Worm (Caenorhabditis elegans) whole organism, late embryonic: ENCODE data around the gene anmt-1.

Source experiments
- F13H6.1 ChIP-seq: sonication (generic microtip); optimal IDR thresholded peaks from 2 replicates; lab custom pipeline; 2016; ENCODE audit warnings: missing genetic modification characterization, missing compliant biosample characterization
- K02D7.2 ChIP-seq: sonication (generic microtip); optimal IDR thresholded peaks from 2 replicates; lab custom pipeline; 2017; ENCODE audit warnings: mild to moderate bottlenecking, missing genetic modification characterization, missing compliant biosample characterization
- T23F11.4 ChIP-seq: fragments of 200-800 bp; sonication (Bioruptor generic); optimal IDR thresholded peaks from 2 replicates; lab custom pipeline; 2018; ENCODE audit warnings: mild to moderate bottlenecking, missing genetic modification characterization, missing compliant biosample characterization
- ceh-2 ChIP-seq: sonication (generic microtip); optimal IDR thresholded peaks from 2 replicates; lab custom pipeline; 2016; ENCODE audit warnings: missing genotype, missing genetic modification characterization, missing compliant biosample characterization
- ceh-48 ChIP-seq: sonication (generic microtip); optimal IDR thresholded peaks from 2 replicates; lab custom pipeline; 2016; ENCODE audit warnings: missing genetic modification characterization, inconsistent platforms, missing compliant biosample characterization
- ceh-6 ChIP-seq: fragments of 200-800 bp; sonication (Bioruptor generic); optimal IDR thresholded peaks from 2 replicates; lab custom pipeline; 2018; ENCODE audit warnings: mild to moderate bottlenecking, missing genetic modification characterization, missing compliant biosample characterization
- ceh-9 ChIP-seq: sonication (generic microtip); optimal IDR thresholded peaks from 2 replicates; lab custom pipeline; 2016; ENCODE audit warnings: mild to moderate bottlenecking, missing genetic modification characterization, inconsistent platforms, missing compliant biosample characterization
- dmd-4 ChIP-seq: sonication (generic microtip); optimal IDR thresholded peaks from 2 replicates; lab custom pipeline; 2016; ENCODE audit warnings: borderline replicate concordance, missing genetic modification characterization, missing compliant biosample characterization
- elt-2 ChIP-seq: sonication (generic microtip); optimal IDR thresholded peaks from 2 replicates; lab custom pipeline; 2016; ENCODE audit warnings: missing genetic modification reagents, missing genetic modification characterization, missing compliant biosample characterization
- elt-4 ChIP-seq: sonication (generic microtip); optimal IDR thresholded peaks from 2 replicates; lab custom pipeline; 2016; ENCODE audit warnings: missing genetic modification characterization, missing compliant biosample characterization
- ets-4 ChIP-seq: sonication (generic microtip); optimal IDR thresholded peaks from 2 replicates; lab custom pipeline; 2016; ENCODE audit warnings: missing genetic modification characterization, missing compliant biosample characterization
- fax-1 ChIP-seq: sonication (generic microtip); optimal IDR thresholded peaks from 2 replicates; lab custom pipeline; 2016; ENCODE audit warnings: missing genotype, missing genetic modification characterization, missing compliant biosample characterization
- fkh-10 ChIP-seq: fragments of 150-350 bp; optimal IDR thresholded peaks from 2 replicates; lab custom pipeline; 2014; ENCODE audit warnings: missing biosample characterization, missing genetic modification reagents, missing genetic modification characterization
- hlh-13 ChIP-seq: fragments of 200-800 bp; sonication (Bioruptor generic); optimal IDR thresholded peaks from 2 replicates; lab custom pipeline; 2018; ENCODE audit warnings: mild to moderate bottlenecking, missing genetic modification characterization, missing compliant biosample characterization
- hlh-15 ChIP-seq: sonication (generic microtip); optimal IDR thresholded peaks from 2 replicates; lab custom pipeline; 2016; ENCODE audit warnings: missing genetic modification characterization, missing compliant biosample characterization
- hlh-6 ChIP-seq: sonication (generic microtip); optimal IDR thresholded peaks from 2 replicates; lab custom pipeline; 2016; ENCODE audit warnings: missing genotype, missing genetic modification characterization, missing compliant biosample characterization
- lim-6 ChIP-seq: sonication (generic microtip); optimal IDR thresholded peaks from 2 replicates; lab custom pipeline; 2016; ENCODE audit warnings: missing genetic modification characterization, missing compliant biosample characterization
- lin-11 ChIP-seq: fragments of 200-800 bp; sonication (Bioruptor generic); optimal IDR thresholded peaks from 2 replicates; lab custom pipeline; 2018; ENCODE audit warnings: mild to moderate bottlenecking, missing genetic modification characterization, missing compliant biosample characterization
- nhr-11 ChIP-seq: fragments of 150-350 bp; optimal IDR thresholded peaks from 2 replicates; lab custom pipeline; 2014; ENCODE audit warnings: missing biosample characterization, missing genetic modification characterization
- nhr-232 ChIP-seq: sonication (generic microtip); optimal IDR thresholded peaks from 2 replicates; lab custom pipeline; 2016; ENCODE audit warnings: missing genetic modification characterization, missing compliant biosample characterization
- npax-4 ChIP-seq: sonication (generic microtip); optimal IDR thresholded peaks from 2 replicates; lab custom pipeline; 2016; ENCODE audit warnings: missing genetic modification characterization, missing compliant biosample characterization
- pag-3 ChIP-seq: sonication (generic microtip); optimal IDR thresholded peaks from 2 replicates; lab custom pipeline; 2016; ENCODE audit warnings: missing compliant biosample characterization, missing genetic modification characterization, borderline replicate concordance
- pat-9 ChIP-seq: fragments of 200-800 bp; sonication (Bioruptor generic); optimal IDR thresholded peaks from 2 replicates; lab custom pipeline; 2018; ENCODE audit warnings: mild to moderate bottlenecking, missing genetic modification characterization, moderate library complexity, missing compliant biosample characterization
- pha-2 ChIP-seq: sonication (generic microtip); optimal IDR thresholded peaks from 2 replicates; lab custom pipeline; 2017; ENCODE audit warnings: mild to moderate bottlenecking, missing genetic modification characterization, missing compliant biosample characterization
- pha-4 ChIP-seq: fragments of 150-350 bp; optimal IDR thresholded peaks from 2 replicates; lab custom pipeline; 2018; ENCODE audit warnings: missing biosample characterization, missing genetic modification reagents, missing genetic modification characterization
- pqm-1 ChIP-seq: sonication (generic microtip); optimal IDR thresholded peaks from 2 replicates; lab custom pipeline; 2016; ENCODE audit warnings: missing genetic modification characterization, missing compliant biosample characterization
- pros-1 ChIP-seq: fragments of 150-350 bp; optimal IDR thresholded peaks from 2 replicates; lab custom pipeline; 2014; ENCODE audit warnings: missing biosample characterization, missing genetic modification reagents, missing genetic modification characterization
- ref-2 ChIP-seq: sonication (generic microtip); optimal IDR thresholded peaks from 2 replicates; lab custom pipeline; 2016; ENCODE audit warnings: missing genetic modification characterization, missing compliant biosample characterization
- sdc-2 ChIP-seq: sonication (generic microtip); optimal IDR thresholded peaks from 2 replicates; lab custom pipeline; 2016; ENCODE audit warnings: missing genotype, missing genetic modification characterization, missing compliant biosample characterization
- sox-2 ChIP-seq: fragments of 200-800 bp; sonication (Bioruptor generic); IDR thresholded peaks from 2 replicates; pipeline ENCODE4 v1.3.6; 2022; ENCODE audit warnings: missing genetic modification reagents, missing genetic modification characterization, missing compliant biosample characterization
- tbx-7 ChIP-seq: sonication (generic microtip); optimal IDR thresholded peaks from 2 replicates; lab custom pipeline; 2016; ENCODE audit warnings: missing genotype, missing genetic modification characterization, missing compliant biosample characterization
- ttx-3 ChIP-seq: sonication (generic microtip); optimal IDR thresholded peaks from 2 replicates; lab custom pipeline; 2016; ENCODE audit warnings: missing genetic modification reagents, missing genetic modification characterization, missing compliant biosample characterization
- unc-42 ChIP-seq: sonication (generic microtip); optimal IDR thresholded peaks from 2 replicates; lab custom pipeline; 2016; ENCODE audit warnings: missing genotype, missing genetic modification characterization, missing compliant biosample characterization
- unc-55 ChIP-seq: sonication (generic microtip); optimal IDR thresholded peaks from 2 replicates; lab custom pipeline; 2017; ENCODE audit warnings: missing biosample characterization, missing genetic modification reagents, missing genetic modification characterization
- zip-5 ChIP-seq: sonication (generic microtip); optimal IDR thresholded peaks from 2 replicates; lab custom pipeline; 2016; ENCODE audit warnings: missing genetic modification characterization, missing compliant biosample characterization
- ztf-16 ChIP-seq: sonication (generic microtip); optimal IDR thresholded peaks from 2 replicates; lab custom pipeline; 2017; ENCODE audit warnings: missing genetic modification characterization, missing compliant biosample characterization

The anmt-1 gene

DNA sequence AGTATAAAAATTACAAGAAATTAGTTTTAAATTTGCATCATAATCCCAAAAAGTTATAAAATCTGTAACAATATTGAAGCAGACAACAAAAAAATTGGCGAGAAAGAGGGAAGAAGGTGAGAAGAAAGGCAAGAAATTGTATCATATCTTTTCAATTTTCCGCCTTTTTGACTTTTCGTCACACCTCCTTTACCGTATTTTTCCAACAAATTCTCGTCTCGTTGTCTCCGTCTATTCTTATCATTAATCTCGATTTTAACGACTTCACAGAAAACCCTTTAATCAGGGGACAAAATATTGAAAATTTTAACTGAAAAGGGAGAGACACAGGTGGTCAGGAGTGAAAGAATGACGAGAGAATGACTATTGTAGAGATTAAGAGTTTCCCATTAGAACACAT is 28.4 kb downstream of the anmt-1 start:
- no peak for TF ChIP-seq ref-2
- TF ChIP-seq sdc-2 (tag; lab: Kevin White, UChicago) = no peak
- no peak for TF ChIP-seq unc-42 (tag; lab: Kevin White, UChicago)
- TF ChIP-seq hlh-6 = no peak
- TF ChIP-seq elt-2 (tag; lab: Kevin White, UChicago) = no peak
- no peak for TF ChIP-seq pros-1
- TF ChIP-seq pha-4 (tag; lab: Kevin White, UChicago) = no peak
- TF ChIP-seq ttx-3 (tag; lab: Kevin White, UChicago) = no peak
- TF ChIP-seq hlh-13 (GFP tag; lab: Kevin White, UChicago) = no peak
- TF ChIP-seq ztf-16 (tag; lab: Kevin White, UChicago) = no peak
- no peak for TF ChIP-seq fax-1 (tag; lab: Kevin White, UChicago)
- no peak for TF ChIP-seq npax-4 (tag; lab: Kevin White, UChicago)
- no peak for TF ChIP-seq F13H6.1 (tag; lab: Kevin White, UChicago)
- no peak for TF ChIP-seq pha-2
- TF ChIP-seq zip-5 (tag; lab: Kevin White, UChicago) = no peak
- TF ChIP-seq K02D7.2 = no peak
- TF ChIP-seq ets-4 = no peak

DNA sequence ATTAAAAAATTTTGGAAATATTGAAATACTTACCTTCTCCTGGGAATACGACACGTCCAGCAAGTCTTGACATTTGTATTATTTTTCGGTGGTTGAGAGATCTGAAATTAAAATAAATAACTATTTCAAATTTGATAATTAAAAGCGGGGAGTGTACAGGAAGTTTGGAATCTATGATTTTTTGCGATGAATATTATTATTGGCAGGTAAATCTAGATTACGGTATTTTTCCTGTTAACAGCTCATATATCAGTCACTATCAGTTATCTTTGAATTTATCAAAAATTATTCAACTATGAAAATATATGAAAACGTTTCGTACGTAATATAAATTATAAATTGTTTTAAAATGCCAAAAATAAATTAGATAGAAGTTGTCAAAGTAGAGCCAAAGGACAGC is 31.5 kb downstream of the anmt-1 start, which contains the start of gene B0303.14:
Gene B0303.14, minus strand, starts transcription at position 101 of the 400 bp plus-strand sequence.
- TF ChIP-seq ceh-6 (GFP tag; lab: Kevin White, UChicago) (no peak), nhr-11 (tag; lab: Kevin White, UChicago) (no peak), ttx-3 (tag; lab: Kevin White, UChicago) (no peak), pros-1 (no peak), hlh-15 (no peak), sdc-2 (tag; lab: Kevin White, UChicago) (no peak), lim-6 (tag; lab: Kevin White, UChicago) (no peak), sox-2 (GFP tag; lab: Robert Waterston, UW) (no peak), fkh-10 (GFP tag; lab: Kevin White, UChicago) (no peak), pqm-1 (tag; lab: Kevin White, UChicago) (no peak), ceh-2 (tag; lab: Kevin White, UChicago) (no peak), unc-42 (tag; lab: Kevin White, UChicago) (no peak)

DNA sequence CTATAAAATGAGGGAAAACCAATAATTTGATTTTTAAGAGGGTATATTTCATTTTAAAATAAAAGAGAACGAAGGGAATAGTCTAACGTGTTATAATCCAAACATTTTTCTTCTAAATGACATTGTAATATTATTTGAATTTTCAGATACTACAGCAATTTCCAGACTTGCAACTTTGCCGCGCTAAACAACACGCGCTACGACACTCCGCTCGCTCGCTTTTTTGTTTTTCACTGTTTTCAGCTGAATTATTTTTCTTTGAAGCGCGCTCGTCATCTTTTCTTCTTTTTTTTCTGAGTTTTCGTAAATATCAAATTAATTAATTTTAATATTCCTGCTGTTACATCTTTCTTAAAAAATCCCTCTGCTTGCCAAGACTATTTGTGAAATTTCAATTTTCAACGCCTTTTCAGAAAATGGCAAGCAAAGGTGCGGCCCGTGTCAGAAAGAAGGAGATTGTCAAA is 32.7 kb downstream of the anmt-1 start, which contains the start of gene mrpl-11:
Gene mrpl-11, plus strand, starts transcription at position 414 of the 464 bp plus-strand sequence.
- TF ChIP-seq ref-2 (no peak), elt-4 (tag; lab: Kevin White, UChicago) (no peak), npax-4 (tag; lab: Kevin White, UChicago) (no peak), ceh-9 (tag; lab: Kevin White, UChicago) (no peak), ztf-16 (tag; lab: Kevin White, UChicago) (no peak), pha-4 (tag; lab: Kevin White, UChicago) (no peak), T23F11.4 (GFP tag; lab: Kevin White, UChicago) (no peak), ceh-48 (tag; lab: Kevin White, UChicago) (no peak), sdc-2 (tag; lab: Kevin White, UChicago) (no peak), pag-3 (tag; lab: Kevin White, UChicago) (no peak), tbx-7 (no peak), lin-11 (no peak)

DNA sequence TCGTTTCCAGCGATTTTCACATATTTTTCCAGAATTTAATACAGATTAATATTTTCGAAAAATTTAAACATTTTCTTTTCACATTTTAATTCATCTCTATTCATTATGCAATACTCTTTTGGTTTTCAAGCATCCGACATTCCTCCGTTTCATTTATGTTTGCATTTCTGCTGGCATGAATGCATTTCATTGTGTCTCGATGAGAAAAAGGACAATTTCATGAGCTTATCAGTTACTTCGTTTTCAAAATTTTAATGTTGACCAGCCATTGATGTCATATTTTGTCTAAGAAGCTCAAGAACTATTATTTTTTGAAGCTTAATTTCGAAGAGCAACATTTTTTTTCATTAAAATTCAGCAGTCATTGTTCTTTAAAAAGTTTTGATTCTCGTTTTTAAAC is 34.0 kb downstream of the anmt-1 start:
- TF ChIP-seq elt-4 (tag; lab: Kevin White, UChicago) (no peak), sdc-2 (tag; lab: Kevin White, UChicago) (no peak), fax-1 (tag; lab: Kevin White, UChicago) (no peak), pat-9 (no peak), dmd-4 (no peak), ceh-48 (tag; lab: Kevin White, UChicago) (no peak), nhr-232 (tag; lab: Kevin White, UChicago) (no peak), unc-55 (no peak), tbx-7 (no peak), ref-2 (no peak)
- TF ChIP-seq, all 69 proteins: peak for 0
